Worm (Caenorhabditis elegans): ENCODE measurements around the gene D2024.18.

ce11 chrIV:7276661-7277060, 26.4 kb downstream of the D2024.18 start, which contains the start of gene C06E4.2:
- TF ChIP-seq dao-5 (tag; optimal IDR thresholded peaks at IDR 0.05), result no peak
- TF ChIP-seq W03F9.2 (tag; optimal IDR thresholded peaks at IDR 0.05), result no peak

Data from whole organism, L4/young adult.